Worm (Caenorhabditis elegans) whole organism, L1 larva: ENCODE data around the gene sorf-2.

Source experiments
- C04F5.9 ChIP-seq: sonication (generic microtip); optimal IDR thresholded peaks from 2 replicates; lab custom pipeline; 2016; ENCODE audit warnings: missing genetic modification characterization, missing compliant biosample characterization
- aly-2 ChIP-seq: fragments of 150-350 bp; optimal IDR thresholded peaks from 2 replicates; lab custom pipeline; 2014; ENCODE audit warnings: missing biosample characterization, missing genetic modification characterization
- ama-1 ChIP-seq: fragments of 150-350 bp; optimal IDR thresholded peaks from 2 replicates; lab custom pipeline; 2014
- ceh-63 ChIP-seq: fragments of 200-800 bp; sonication (Bioruptor generic); optimal IDR thresholded peaks from 2 replicates; lab custom pipeline; 2018; ENCODE audit warnings: mild to moderate bottlenecking, missing genetic modification characterization, missing compliant biosample characterization
- ceh-82 ChIP-seq, 3 experiments: fragments of 150-350 bp in 1 of 3; sonication (generic microtip) in 2 of 3; optimal IDR thresholded peaks; 2 replicates each; lab custom pipeline; 2014 to 2017; ENCODE audit warnings: missing biosample characterization in 3 of 3, missing genetic modification characterization in 3 of 3
- ceh-90 ChIP-seq: sonication (generic microtip); optimal IDR thresholded peaks from 2 replicates; lab custom pipeline; 2016; ENCODE audit warnings: missing genetic modification characterization, missing compliant biosample characterization
- ces-1 ChIP-seq: fragments of 150-350 bp; optimal IDR thresholded peaks from 2 replicates; lab custom pipeline; 2014; ENCODE audit warnings: missing biosample characterization, missing genetic modification reagents, missing genetic modification characterization
- dpl-1 ChIP-seq, 3 experiments: fragments of 150-350 bp in 2 of 3; sonication (generic microtip) in 1 of 3; optimal IDR thresholded peaks; 2 replicates each; lab custom pipeline; 2014 to 2017; ENCODE audit warnings: missing biosample characterization in 3 of 3, missing genetic modification characterization in 3 of 3, missing genetic modification reagents in 3 of 3
- egl-13 ChIP-seq: sonication (generic microtip); optimal IDR thresholded peaks from 2 replicates; lab custom pipeline; 2016; ENCODE audit warnings: missing genotype, missing genetic modification reagents, missing genetic modification characterization, missing compliant biosample characterization
- elt-2 ChIP-seq: sonication (generic microtip); optimal IDR thresholded peaks from 2 replicates; lab custom pipeline; 2016; ENCODE audit warnings: missing genetic modification characterization, mild to moderate bottlenecking, inconsistent platforms, missing compliant biosample characterization, missing genetic modification reagents
- ets-5 ChIP-seq: fragments of 200-800 bp; sonication (Bioruptor generic); IDR thresholded peaks from 2 replicates; pipeline ENCODE4 v1.3.6; 2022; ENCODE audit warnings: missing genetic modification characterization, missing compliant biosample characterization
- fkh-4 ChIP-seq: sonication (generic microtip); optimal IDR thresholded peaks from 2 replicates; lab custom pipeline; 2016; ENCODE audit warnings: missing compliant biosample characterization, missing genetic modification characterization, borderline replicate concordance
- fkh-8 ChIP-seq: sonication (generic microtip); optimal IDR thresholded peaks from 2 replicates; lab custom pipeline; 2016; ENCODE audit warnings: mild to moderate bottlenecking, missing genetic modification characterization, missing compliant biosample characterization
- fos-1 ChIP-seq: fragments of 150-350 bp; optimal IDR thresholded peaks from 2 replicates; lab custom pipeline; 2014; ENCODE audit warnings: missing biosample characterization, missing genetic modification characterization
- grh-1 ChIP-seq: fragments of 200-800 bp; sonication (Bioruptor generic); IDR thresholded peaks from 2 replicates; pipeline ENCODE4 v1.3.6; 2022; ENCODE audit warnings: missing genetic modification reagents, missing genetic modification characterization, missing compliant biosample characterization
- hlh-17 ChIP-seq: fragments of 200-800 bp; sonication (Bioruptor generic); optimal IDR thresholded peaks from 2 replicates; lab custom pipeline; 2018; ENCODE audit warnings: missing genetic modification characterization, mild to moderate bottlenecking, missing compliant biosample characterization, moderate library complexity, borderline replicate concordance
- hlh-4 ChIP-seq: sonication (generic microtip); optimal IDR thresholded peaks from 2 replicates; lab custom pipeline; 2016; ENCODE audit warnings: mild to moderate bottlenecking, missing genetic modification characterization, missing compliant biosample characterization
- hpl-2 ChIP-seq: fragments of 150-350 bp; optimal IDR thresholded peaks from 2 replicates; lab custom pipeline; 2014; ENCODE audit warnings: missing biosample characterization, missing genetic modification reagents, missing genetic modification characterization
- irx-1 ChIP-seq: sonication (generic microtip); optimal IDR thresholded peaks from 2 replicates; lab custom pipeline; 2016; ENCODE audit warnings: missing genetic modification characterization, missing compliant biosample characterization
- isw-1 ChIP-seq: fragments of 200-800 bp; sonication (Bioruptor generic); IDR thresholded peaks from 2 replicates; pipeline ENCODE4 v1.3.6; 2022; ENCODE audit warnings: missing genetic modification characterization, missing compliant biosample characterization
- lin-35 ChIP-seq, 2 experiments: fragments of 150-350 bp; optimal IDR thresholded peaks; 2 replicates each; lab custom pipeline; 2014; ENCODE audit warnings: missing biosample characterization in 2 of 2, missing genetic modification characterization in 2 of 2, missing genetic modification reagents in 2 of 2
- lir-3 ChIP-seq: sonication (generic microtip); optimal IDR thresholded peaks from 2 replicates; lab custom pipeline; 2016; ENCODE audit warnings: mild to moderate bottlenecking, missing genetic modification characterization, moderate library complexity, missing compliant biosample characterization; ENCODE audit not compliant: poor library complexity
- lsy-2 ChIP-seq, 2 experiments: fragments of 150-350 bp; optimal IDR thresholded peaks; 2 replicates each; lab custom pipeline; 2014; ENCODE audit warnings: missing biosample characterization in 2 of 2, missing genetic modification characterization in 2 of 2
- mab-9 ChIP-seq: fragments of 200-800 bp; sonication (Bioruptor generic); IDR thresholded peaks from 2 replicates; pipeline ENCODE4 v1.3.6; 2022; ENCODE audit warnings: missing genetic modification reagents, missing genetic modification characterization, missing compliant biosample characterization
- mdl-1 ChIP-seq, 2 experiments: fragments of 150-350 bp; optimal IDR thresholded peaks; 2 replicates each; lab custom pipeline; 2014 to 2017; ENCODE audit warnings: missing biosample characterization in 2 of 2, missing genetic modification characterization in 2 of 2, inconsistent platforms in 1 of 2
- mep-1 ChIP-seq: fragments of 150-350 bp; optimal IDR thresholded peaks from 2 replicates; lab custom pipeline; 2014; ENCODE audit warnings: missing biosample characterization, missing genetic modification characterization
- nhr-11 ChIP-seq: fragments of 150-350 bp; optimal IDR thresholded peaks from 2 replicates; lab custom pipeline; 2014; ENCODE audit warnings: missing biosample characterization, missing genetic modification characterization
- nhr-12 ChIP-seq: sonication (generic microtip); optimal IDR thresholded peaks from 2 replicates; lab custom pipeline; 2017; ENCODE audit warnings: missing biosample characterization, missing genetic modification characterization
- nhr-19 ChIP-seq: fragments of 200-800 bp; sonication (Bioruptor generic); conservative IDR thresholded peaks from 2 replicates; pipeline ENCODE4 v1.3.6; 2022; ENCODE audit warnings: missing genetic modification characterization, missing compliant biosample characterization
- nhr-28 ChIP-seq: fragments of 150-350 bp; optimal IDR thresholded peaks from 2 replicates; lab custom pipeline; 2014; ENCODE audit warnings: missing biosample characterization, missing genetic modification characterization
- nhr-76 ChIP-seq: sonication (generic microtip); optimal IDR thresholded peaks from 2 replicates; lab custom pipeline; 2017; ENCODE audit warnings: missing biosample characterization, missing genetic modification characterization
- nhr-77 ChIP-seq: fragments of 150-350 bp; optimal IDR thresholded peaks from 2 replicates; lab custom pipeline; 2014; ENCODE audit warnings: missing biosample characterization, missing genetic modification characterization
- nhr-84 ChIP-seq: sonication (generic microtip); optimal IDR thresholded peaks from 2 replicates; lab custom pipeline; 2017; ENCODE audit warnings: missing biosample characterization, missing genetic modification characterization
- nhr-85 ChIP-seq: sonication (generic microtip); peaks from one replicate; lab custom pipeline; 2016; ENCODE audit warnings: missing genetic modification characterization, inconsistent platforms, missing compliant biosample characterization
- pag-3 ChIP-seq: sonication (generic microtip); optimal IDR thresholded peaks from 2 replicates; lab custom pipeline; 2017; ENCODE audit warnings: missing genetic modification characterization, mild to moderate bottlenecking, missing compliant biosample characterization, antibody characterized with exemption, borderline replicate concordance; ENCODE audit not compliant: insufficient read depth
- pax-3 ChIP-seq: fragments of 200-800 bp; sonication (Bioruptor generic); optimal IDR thresholded peaks from 2 replicates; lab custom pipeline; 2018; ENCODE audit warnings: mild to moderate bottlenecking, missing genetic modification characterization, moderate library complexity, missing compliant biosample characterization
- snpc-4 ChIP-seq: fragments of 150-350 bp; optimal IDR thresholded peaks from 2 replicates; lab custom pipeline; 2014; ENCODE audit warnings: missing biosample characterization, missing genetic modification characterization
- sptf-1 ChIP-seq: fragments of 150-350 bp; optimal IDR thresholded peaks from 2 replicates; lab custom pipeline; 2014; ENCODE audit warnings: missing biosample characterization, missing genetic modification characterization
- sup-37 ChIP-seq: fragments of 200-800 bp; sonication (Bioruptor generic); optimal IDR thresholded peaks from 2 replicates; lab custom pipeline; 2018; ENCODE audit warnings: mild to moderate bottlenecking, missing genetic modification characterization, missing compliant biosample characterization
- unc-62 ChIP-seq: fragments of 150-350 bp; optimal IDR thresholded peaks from 2 replicates; lab custom pipeline; 2014; ENCODE audit warnings: missing biosample characterization, missing genetic modification reagents, missing genetic modification characterization
- unc-86 ChIP-seq: sonication (generic microtip); optimal IDR thresholded peaks from 2 replicates; lab custom pipeline; 2016; ENCODE audit warnings: missing genetic modification characterization, missing compliant biosample characterization
- vab-15 ChIP-seq: sonication (generic microtip); optimal IDR thresholded peaks from 2 replicates; lab custom pipeline; 2017; ENCODE audit warnings: missing genotype, mild to moderate bottlenecking, missing genetic modification characterization, missing compliant biosample characterization
- zip-4 ChIP-seq: fragments of 200-800 bp; sonication (Bioruptor generic); optimal IDR thresholded peaks from 2 replicates; lab custom pipeline; 2018; ENCODE audit warnings: mild to moderate bottlenecking, missing genetic modification characterization, moderate library complexity, missing compliant biosample characterization
- ztf-11 ChIP-seq, 2 experiments: sonication (generic microtip); optimal IDR thresholded peaks; 2 replicates each; lab custom pipeline; 2016 to 2017; ENCODE audit warnings: missing genetic modification characterization in 2 of 2, missing biosample characterization in 1 of 2, missing compliant biosample characterization in 1 of 2
- ztf-4 ChIP-seq: fragments of 150-350 bp; optimal IDR thresholded peaks from 2 replicates; lab custom pipeline; 2014; ENCODE audit warnings: missing biosample characterization, missing genetic modification characterization

sorf-2 gene

ce11 chrIII:5367995-5368899 lies 41.8 kb downstream of the sorf-2 start, which contains the start of gene dhs-9 (continued):
- no peak for TF ChIP-seq pax-3 (tag; lab: Kevin White, UChicago)
- no peak for TF ChIP-seq irx-1
- no peak for TF ChIP-seq fkh-8 (tag; lab: Kevin White, UChicago)
- no peak for TF ChIP-seq isw-1 (GFP tag; lab: Robert Waterston, UW)
- no peak for TF ChIP-seq unc-86 (tag; lab: Kevin White, UChicago)
- TF ChIP-seq dpl-1 (GFP tag; optimal IDR thresholded peaks at IDR 0.05; lab: Kevin White, UChicago) = peak in 1 of 3 experiments; percentile 20
- TF ChIP-seq nhr-12 (tag; lab: Kevin White, UChicago) = no peak
- TF ChIP-seq hlh-17 = no peak
- TF ChIP-seq nhr-28 (tag; lab: Kevin White, UChicago) = no peak
- no peak for TF ChIP-seq C04F5.9 (tag; lab: Kevin White, UChicago)
- TF ChIP-seq fkh-4 (tag; lab: Kevin White, UChicago) = no peak
- TF ChIP-seq lir-3 = no peak
- no peak for TF ChIP-seq ets-5 (GFP tag; lab: Robert Waterston, UW)
- TF ChIP-seq aly-2 = no peak
- no peak for TF ChIP-seq unc-62
- no peak for TF ChIP-seq ztf-11 (tag; optimal IDR thresholded peaks at IDR 0.05; lab: Kevin White, UChicago)
- TF ChIP-seq mdl-1 (tag; optimal IDR thresholded peaks at IDR 0.05; lab: Kevin White, UChicago) = peak in 1 of 2 experiments; percentile 1
- TF ChIP-seq ama-1 (lab: Kevin White, UChicago) = no peak
- TF ChIP-seq ceh-63 (GFP tag; lab: Kevin White, UChicago) = no peak
- TF ChIP-seq mab-9 = no peak
- no peak for TF ChIP-seq sup-37 (GFP tag; lab: Kevin White, UChicago)
- TF ChIP-seq nhr-11 = no peak
- TF ChIP-seq hpl-2 (GFP tag; lab: Kevin White, UChicago) = no peak
- no peak for TF ChIP-seq fos-1 (tag; lab: Kevin White, UChicago)
- TF ChIP-seq mep-1 (tag; lab: Kevin White, UChicago) = peak; percentile 34
- TF ChIP-seq nhr-77 (tag; lab: Kevin White, UChicago) = no peak
- no peak for TF ChIP-seq nhr-76 (tag; lab: Kevin White, UChicago)
- no peak for TF ChIP-seq snpc-4 (tag; lab: Kevin White, UChicago)
- TF ChIP-seq nhr-19 (GFP tag; lab: Robert Waterston, UW) = peak; percentile 7; the same call in 1 of the 2 replicates
- TF ChIP-seq grh-1 (GFP tag; lab: Robert Waterston, UW) = no peak
- no peak for TF ChIP-seq ztf-4 (tag; lab: Kevin White, UChicago)
- no peak for TF ChIP-seq ces-1 (GFP tag; lab: Kevin White, UChicago)
- peak in 1 of 2 experiments; percentile 32 for TF ChIP-seq lin-35 (GFP tag; optimal IDR thresholded peaks at IDR 0.05; lab: Kevin White, UChicago)

ce11 chrIII:5371226-5371926 lies 45.0 kb downstream of the sorf-2 start, which contains the start of gene szy-2:
TSS of gene szy-2 (minus strand) at chrIII:5371276.
- no peak for TF ChIP-seq nhr-84 (tag; lab: Kevin White, UChicago)
- TF ChIP-seq fkh-4 (tag; lab: Kevin White, UChicago) = no peak
- no peak for TF ChIP-seq ceh-82 (tag; optimal IDR thresholded peaks at IDR 0.05; lab: Kevin White, UChicago)
- no peak for TF ChIP-seq elt-2 (tag; lab: Kevin White, UChicago)
- no peak for TF ChIP-seq mdl-1 (tag; optimal IDR thresholded peaks at IDR 0.05; lab: Kevin White, UChicago)
- no peak for TF ChIP-seq nhr-19 (GFP tag; lab: Robert Waterston, UW)
- no peak for TF ChIP-seq ets-5 (GFP tag; lab: Robert Waterston, UW)
- TF ChIP-seq aly-2 = no peak
- no peak for TF ChIP-seq nhr-11
- TF ChIP-seq lsy-2 (tag; optimal IDR thresholded peaks at IDR 0.05; lab: Kevin White, UChicago) = no peak
- TF ChIP-seq ceh-63 (GFP tag; lab: Kevin White, UChicago) = no peak
- no peak for TF ChIP-seq pag-3 (tag; lab: Kevin White, UChicago)
- TF ChIP-seq vab-15 = no peak
- no peak for TF ChIP-seq zip-4 (GFP tag; lab: Kevin White, UChicago)
- no peak for TF ChIP-seq egl-13
- TF ChIP-seq sptf-1 (tag; lab: Kevin White, UChicago) = no peak
- TF ChIP-seq ceh-90 (tag; lab: Kevin White, UChicago) = no peak
- no peak for TF ChIP-seq nhr-85
- no peak for TF ChIP-seq ztf-11 (tag; optimal IDR thresholded peaks at IDR 0.05; lab: Kevin White, UChicago)
- no peak for TF ChIP-seq hlh-4
